Worm (Caenorhabditis elegans) whole organism, L2 larva: ENCODE results near the gene fbxa-104.

Experiments
- C34F6.9 ChIP-seq: fragments of 150-350 bp; optimal IDR thresholded peaks from 2 replicates; lab custom pipeline; 2014; ENCODE audit warnings: missing biosample characterization, missing genetic modification characterization
- F13H6.1 ChIP-seq: sonication (generic microtip); optimal IDR thresholded peaks from 2 replicates; lab custom pipeline; 2016; ENCODE audit warnings: missing genetic modification characterization, missing compliant biosample characterization
- R02D3.7 ChIP-seq: fragments of 150-350 bp; optimal IDR thresholded peaks from 2 replicates; lab custom pipeline; 2014; ENCODE audit warnings: missing biosample characterization, missing genetic modification characterization
- alr-1 ChIP-seq: fragments of 150-350 bp; optimal IDR thresholded peaks from 2 replicates; lab custom pipeline; 2014; ENCODE audit warnings: missing biosample characterization, missing genetic modification characterization
- aly-2 ChIP-seq: fragments of 150-350 bp; optimal IDR thresholded peaks from 2 replicates; lab custom pipeline; 2014; ENCODE audit warnings: missing biosample characterization, missing genetic modification characterization
- blmp-1 ChIP-seq: sonication (generic microtip); optimal IDR thresholded peaks from 2 replicates; lab custom pipeline; 2017; ENCODE audit warnings: missing genetic modification characterization, mild to moderate bottlenecking, missing compliant biosample characterization, antibody characterized with exemption, moderate library complexity; ENCODE audit not compliant: insufficient read depth
- ceh-16 ChIP-seq: fragments of 150-350 bp; optimal IDR thresholded peaks from 2 replicates; lab custom pipeline; 2014; ENCODE audit warnings: missing biosample characterization, missing genetic modification characterization
- ceh-82 ChIP-seq: fragments of 150-350 bp; optimal IDR thresholded peaks from 2 replicates; lab custom pipeline; 2014; ENCODE audit warnings: missing biosample characterization, missing genetic modification characterization
- crh-2 ChIP-seq: sonication (generic microtip); optimal IDR thresholded peaks from 2 replicates; lab custom pipeline; 2017; ENCODE audit warnings: missing biosample characterization, missing genetic modification characterization
- dmd-4 ChIP-seq: sonication (generic microtip); optimal IDR thresholded peaks from 2 replicates; lab custom pipeline; 2017; ENCODE audit warnings: missing biosample characterization, missing genetic modification characterization
- egl-27 ChIP-seq: sonication (generic microtip); optimal IDR thresholded peaks from 3 replicates; lab custom pipeline; 2017; ENCODE audit warnings: missing biosample characterization, missing genetic modification reagents, missing genetic modification characterization
- elt-1 ChIP-seq: fragments of 150-350 bp; optimal IDR thresholded peaks from 2 replicates; lab custom pipeline; 2014; ENCODE audit warnings: missing biosample characterization, missing genetic modification characterization
- elt-3 ChIP-seq: sonication (generic microtip); optimal IDR thresholded peaks from 2 replicates; lab custom pipeline; 2017; ENCODE audit warnings: missing biosample characterization, missing genetic modification characterization
- fos-1 ChIP-seq: fragments of 150-350 bp; optimal IDR thresholded peaks from 2 replicates; lab custom pipeline; 2014; ENCODE audit warnings: missing biosample characterization, missing genetic modification characterization
- gmeb-1 ChIP-seq: fragments of 150-350 bp; optimal IDR thresholded peaks from 2 replicates; lab custom pipeline; 2014; ENCODE audit warnings: missing biosample characterization, missing genetic modification characterization
- lin-11 ChIP-seq: fragments of 150-350 bp; sonication (generic microtip); optimal IDR thresholded peaks from 2 replicates; lab custom pipeline; 2014; ENCODE audit warnings: missing biosample characterization, missing genetic modification characterization, inconsistent platforms, mixed read lengths
- lin-13 ChIP-seq: fragments of 150-350 bp; optimal IDR thresholded peaks from 2 replicates; lab custom pipeline; 2014; ENCODE audit warnings: missing biosample characterization, missing genetic modification reagents, missing genetic modification characterization
- lin-39 ChIP-seq: fragments of 150-350 bp; optimal IDR thresholded peaks from 2 replicates; lab custom pipeline; 2014; ENCODE audit warnings: missing biosample characterization, missing genetic modification reagents, missing genetic modification characterization
- mab-5 ChIP-seq: fragments of 150-350 bp; optimal IDR thresholded peaks from 2 replicates; lab custom pipeline; 2014; ENCODE audit warnings: missing biosample characterization, missing genetic modification characterization
- mdl-1 ChIP-seq, 2 experiments: fragments of 150-350 bp in 1 of 2; sonication (generic microtip) in 1 of 2; optimal IDR thresholded peaks; 2 replicates each; lab custom pipeline; 2017; ENCODE audit warnings: missing biosample characterization in 2 of 2, missing genetic modification characterization in 2 of 2
- nhr-10 ChIP-seq: sonication (generic microtip); optimal IDR thresholded peaks from 2 replicates; lab custom pipeline; 2017; ENCODE audit warnings: missing biosample characterization, missing genetic modification characterization
- nhr-129 ChIP-seq: fragments of 150-350 bp; optimal IDR thresholded peaks from 2 replicates; lab custom pipeline; 2014; ENCODE audit warnings: missing biosample characterization, missing genetic modification characterization
- nhr-21 ChIP-seq: fragments of 150-350 bp; optimal IDR thresholded peaks from 2 replicates; lab custom pipeline; 2014; ENCODE audit warnings: missing biosample characterization, missing genetic modification characterization
- nhr-237 ChIP-seq: fragments of 150-350 bp; optimal IDR thresholded peaks from 2 replicates; lab custom pipeline; 2014; ENCODE audit warnings: missing biosample characterization, missing genetic modification characterization
- nhr-6 ChIP-seq: fragments of 150-350 bp; optimal IDR thresholded peaks from 2 replicates; lab custom pipeline; 2014; ENCODE audit warnings: missing biosample characterization, missing genetic modification characterization
- sem-4 ChIP-seq: fragments of 150-350 bp; optimal IDR thresholded peaks from 2 replicates; lab custom pipeline; 2014; ENCODE audit warnings: missing biosample characterization, missing genetic modification reagents, missing genetic modification characterization
- sma-3 ChIP-seq: sonication (generic microtip); optimal IDR thresholded peaks from 2 replicates; lab custom pipeline; 2016; ENCODE audit warnings: missing genetic modification reagents, missing genetic modification characterization, missing compliant biosample characterization
- snpc-4 ChIP-seq: fragments of 150-350 bp; optimal IDR thresholded peaks from 2 replicates; lab custom pipeline; 2014; ENCODE audit warnings: missing biosample characterization, missing genetic modification characterization
- unc-55 ChIP-seq: fragments of 150-350 bp; sonication (generic microtip); optimal IDR thresholded peaks from 3 replicates; lab custom pipeline; 2014; ENCODE audit warnings: missing biosample characterization, missing genetic modification reagents, missing genetic modification characterization
- unc-62 ChIP-seq: fragments of 150-350 bp; optimal IDR thresholded peaks from 2 replicates; lab custom pipeline; 2014; ENCODE audit warnings: missing biosample characterization, missing genetic modification reagents, missing genetic modification characterization
- ztf-1 ChIP-seq: fragments of 200-800 bp; sonication (Bioruptor generic); conservative IDR thresholded peaks from 2 replicates; pipeline ENCODE4 v1.3.6; 2022; ENCODE audit warnings: missing genetic modification characterization, missing compliant biosample characterization
- ztf-4 ChIP-seq: fragments of 150-350 bp; optimal IDR thresholded peaks from 2 replicates; lab custom pipeline; 2014; ENCODE audit warnings: missing biosample characterization, missing genetic modification characterization

fbxa-104 gene

DNA sequence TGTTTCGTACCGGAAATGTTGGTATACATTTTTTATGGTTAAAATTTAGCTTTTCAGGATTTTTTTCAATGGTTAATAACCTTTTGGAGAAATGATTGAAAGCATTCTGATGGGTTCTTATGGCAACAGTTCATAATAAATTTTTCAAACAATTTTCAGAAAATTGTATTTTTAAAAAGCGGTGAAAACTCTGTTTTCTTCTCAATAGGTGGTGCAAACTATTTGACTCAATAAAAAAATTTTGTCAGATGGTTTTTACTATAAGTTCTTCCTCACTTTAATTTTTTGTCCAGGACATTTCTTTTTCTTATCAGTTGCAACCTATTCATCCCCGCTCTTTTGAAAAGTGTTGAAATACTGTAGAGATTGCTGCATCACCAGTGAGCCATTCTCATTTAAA, 25.4 kb upstream of the fbxa-104 start, which contains the start of gene T26H5.14:
T26H5.14 (plus strand) TSS at position 301 of the 400 bp plus-strand sequence.
- no peak for TF ChIP-seq mab-5 (tag; lab: Kevin White, UChicago)
- TF ChIP-seq nhr-6 (tag; lab: Kevin White, UChicago), result no peak
- TF ChIP-seq ztf-1 (GFP tag; lab: Robert Waterston, UW), result no peak
- TF ChIP-seq alr-1 (tag; lab: Kevin White, UChicago), result no peak
- no peak for TF ChIP-seq F13H6.1 (tag; lab: Kevin White, UChicago)
- TF ChIP-seq lin-39 (tag; lab: Kevin White, UChicago), result no peak
- TF ChIP-seq R02D3.7 (tag; lab: Kevin White, UChicago), result no peak
- no peak for TF ChIP-seq egl-27 (tag; lab: Kevin White, UChicago)
- TF ChIP-seq nhr-10, result no peak

DNA sequence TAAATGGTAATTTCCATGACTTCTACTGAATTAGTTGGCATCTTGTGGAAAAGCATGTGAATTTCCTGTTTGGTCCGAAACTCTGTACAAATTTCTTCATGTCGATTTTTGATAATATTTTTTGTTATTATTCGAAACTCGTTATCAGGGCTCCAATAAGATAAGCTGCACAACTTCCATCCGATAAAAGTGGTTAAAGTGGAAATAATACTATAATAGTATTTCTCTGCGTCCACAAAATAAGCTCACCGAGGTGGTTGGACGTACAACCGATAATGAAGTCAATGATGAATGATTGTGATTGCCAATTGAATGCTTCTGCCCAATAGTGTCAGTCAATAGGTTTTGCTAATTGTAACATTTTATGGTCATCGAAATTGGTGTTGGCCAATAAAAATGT, 24.9 kb upstream of the fbxa-104 start, which contains the start of gene T26H5.4:
T26H5.4 (minus strand) TSS at position 294 of the 400 bp plus-strand sequence.
- TF ChIP-seq crh-2 (tag; lab: Kevin White, UChicago) (no peak), fos-1 (peak; percentile 39), ztf-4 (no peak), mab-5 (tag; lab: Kevin White, UChicago) (no peak), C34F6.9 (tag; lab: Kevin White, UChicago) (no peak)

DNA sequence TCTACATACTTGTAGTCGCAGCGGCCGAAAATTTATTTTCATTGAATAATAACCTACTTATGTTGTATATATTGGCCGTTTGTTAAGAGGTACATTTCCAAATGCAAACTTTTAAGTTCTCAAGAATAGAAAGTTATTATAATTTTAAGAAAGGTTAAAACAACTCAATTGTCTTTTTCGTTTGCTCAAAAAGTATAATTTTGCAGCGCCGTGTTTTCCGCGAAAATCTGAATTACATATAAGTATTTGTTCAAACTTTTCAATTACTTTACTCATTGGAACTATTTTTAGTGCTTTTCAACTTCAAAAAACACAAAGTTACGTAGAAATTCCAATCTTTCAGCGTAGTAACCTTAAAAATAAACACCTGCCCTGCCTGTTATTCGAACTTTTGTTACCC, 22.0 kb upstream of the fbxa-104 start, which contains the start of gene srh-239:
srh-239 (plus strand) TSS at position 301 of the 400 bp plus-strand sequence.
- TF ChIP-seq unc-55 (GFP tag; lab: Kevin White, UChicago) (no peak), mdl-1 (tag; optimal IDR thresholded peaks at IDR 0.05; lab: Kevin White, UChicago) (no peak)

ce11 chrV:15444615-15445014, 21.1 kb upstream of the fbxa-104 start, which contains the start of gene T26H5.9:
Gene T26H5.9 (plus strand): TSS chrV:15444916.
- TF ChIP-seq fos-1 (peak; percentile 29), ceh-16 (tag; lab: Kevin White, UChicago) (no peak)

DNA sequence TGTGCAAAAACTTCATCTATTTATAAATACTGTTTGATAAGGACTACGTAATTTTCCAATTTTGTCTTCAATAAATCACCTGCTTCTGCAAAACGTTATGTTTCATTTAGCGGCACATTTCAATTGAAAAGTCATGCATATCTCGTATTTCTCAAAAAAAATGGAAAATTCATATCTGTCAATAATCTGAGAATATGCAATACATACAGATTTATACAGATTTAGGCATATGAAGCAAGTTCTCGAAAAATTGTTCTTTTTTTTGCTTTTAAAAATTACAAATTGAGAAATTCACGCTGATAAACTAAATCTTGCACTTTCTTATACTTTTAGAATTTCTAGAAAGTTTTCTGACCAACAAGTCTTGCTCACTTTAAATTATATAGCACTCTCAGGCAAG, 20.7 kb upstream of the fbxa-104 start, which contains the start of gene T26H5.11:
T26H5.11 (minus strand) TSS at position 101 of the 400 bp plus-strand sequence.
- no peak for TF ChIP-seq sma-3 (GFP tag; lab: Kevin White, UChicago)
- TF ChIP-seq egl-27 (tag; lab: Kevin White, UChicago), result no peak
- TF ChIP-seq elt-1, result no peak
- no peak for TF ChIP-seq elt-3

DNA sequence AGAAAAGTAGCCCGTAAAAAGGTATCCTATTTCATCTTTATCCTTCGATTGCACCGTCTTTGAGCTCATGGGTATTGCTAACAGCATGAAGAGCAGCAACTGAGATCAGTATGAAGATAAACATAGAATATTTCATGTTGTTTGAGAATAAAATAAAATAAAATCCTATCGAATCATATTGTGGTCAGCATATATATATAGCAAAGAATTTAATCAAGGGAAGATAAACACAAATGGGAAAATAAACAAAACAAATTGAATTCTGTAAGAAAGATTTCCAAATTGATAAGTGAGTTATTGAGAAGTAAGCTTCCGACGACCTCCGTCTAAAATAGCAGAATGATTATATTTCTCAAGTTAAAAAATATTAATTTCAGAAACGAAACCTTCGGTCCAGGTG, 20.2 kb upstream of the fbxa-104 start, which contains the start of gene T26H5.10:
T26H5.10 (minus strand) TSS at position 101 of the 400 bp plus-strand sequence.
- TF ChIP-seq dmd-4 (tag; lab: Kevin White, UChicago), result no peak
- TF ChIP-seq nhr-129 (tag; lab: Kevin White, UChicago), result no peak
- no peak for TF ChIP-seq elt-1
- TF ChIP-seq nhr-6 (tag; lab: Kevin White, UChicago), result no peak
- no peak for TF ChIP-seq mdl-1 (tag; optimal IDR thresholded peaks at IDR 0.05; lab: Kevin White, UChicago)
- no peak for TF ChIP-seq sem-4 (tag; lab: Kevin White, UChicago)
- TF ChIP-seq snpc-4 (tag; lab: Kevin White, UChicago), result no peak
- TF ChIP-seq unc-62 (GFP tag; lab: Kevin White, UChicago), result no peak
- TF ChIP-seq alr-1 (tag; lab: Kevin White, UChicago), result no peak
- no peak for TF ChIP-seq blmp-1
- no peak for TF ChIP-seq unc-55 (GFP tag; lab: Kevin White, UChicago)
- TF ChIP-seq nhr-21 (tag; lab: Kevin White, UChicago), result no peak
- no peak for TF ChIP-seq C34F6.9 (tag; lab: Kevin White, UChicago)
- no peak for TF ChIP-seq aly-2 (tag; lab: Kevin White, UChicago)
- TF ChIP-seq lin-13, result no peak

DNA sequence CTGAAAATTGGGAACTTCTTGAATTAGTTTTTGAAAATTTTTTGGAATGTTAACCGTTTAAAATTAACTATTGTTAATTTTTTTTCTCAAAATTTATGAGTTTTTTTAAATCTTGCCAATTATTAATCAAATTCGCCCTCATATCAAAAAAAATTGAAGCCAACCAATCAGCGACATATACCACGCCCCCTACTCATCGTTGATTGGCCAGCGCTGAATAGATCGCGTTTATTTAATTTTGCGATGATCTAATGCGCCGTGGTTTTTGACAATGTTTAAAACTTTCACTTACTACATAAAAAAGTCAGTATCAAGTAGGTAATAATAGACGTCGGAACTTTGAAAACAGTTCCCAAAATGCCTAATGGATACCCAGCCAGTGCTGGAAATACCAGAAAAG, 18.9 kb upstream of the fbxa-104 start:
- TF ChIP-seq ceh-82 (tag; lab: Kevin White, UChicago), result no peak
- TF ChIP-seq ztf-1 (GFP tag; lab: Robert Waterston, UW), result no peak
- no peak for TF ChIP-seq elt-3
- no peak for TF ChIP-seq lin-11
- no peak for TF ChIP-seq gmeb-1 (tag; lab: Kevin White, UChicago)
- TF ChIP-seq nhr-237, result no peak
